Fruit fly (Drosophila melanogaster): ENCODE data around the gene dikar.

- TF ChIP-seq CG13204 (GFP tag; optimal IDR thresholded peaks at IDR 0.05), result no peak
- no peak for TF ChIP-seq CG8159 (tag; optimal IDR thresholded peaks at IDR 0.05)
- no peak for TF ChIP-seq CG12605 (GFP tag; IDR thresholded peaks at IDR 0.05)
- TF ChIP-seq CG4496 (GFP tag; IDR thresholded peaks at IDR 0.05), result no peak
- TF ChIP-seq EcR (GFP tag; optimal IDR thresholded peaks at IDR 0.05), result no peak
- no peak for TF ChIP-seq Snoo (tag; optimal IDR thresholded peaks at IDR 0.05)
- no peak for TF ChIP-seq CG8301 (tag; optimal IDR thresholded peaks at IDR 0.05)
- no peak for TF ChIP-seq CG14655 (GFP tag; optimal IDR thresholded peaks at IDR 0.05)
Measured at dm6 chr3L:6771851-6772250, 28.9 kb upstream of the dikar start.

All from whole organism, pupa.